Fruit fly (Drosophila melanogaster): ENCODE data around the gene CG33965.

CG33965 gene

dm6 chr3L:1232582-1232981, at the start of gene CG33965:
CG33965 (plus strand) TSS chr3L:1232882.
- no peak for TF ChIP-seq ey (GFP tag; optimal IDR thresholded peaks at IDR 0.05)

dm6 chr3L:1183467-1183866, 49.2 kb upstream of the CG33965 start:
- peak; percentile 30 for TF ChIP-seq ey (GFP tag; optimal IDR thresholded peaks at IDR 0.05)
- peak in 1 of 2 experiments; percentile 31 for TF ChIP-seq foxo (GFP tag; optimal IDR thresholded peaks at IDR 0.05)
- no peak for TF ChIP-seq sage (GFP tag; optimal IDR thresholded peaks at IDR 0.05)
- TF ChIP-seq Dif (GFP tag; optimal IDR thresholded peaks at IDR 0.05; ENCODE audit: partially characterized antibody) = no peak
- peak; percentile 18 for TF ChIP-seq fru (GFP tag; optimal IDR thresholded peaks at IDR 0.05)
- TF ChIP-seq tai (GFP tag; optimal IDR thresholded peaks at IDR 0.05) = no peak
- no peak for TF ChIP-seq Mio (GFP tag; optimal IDR thresholded peaks at IDR 0.05)
- peak; percentile 10 for TF ChIP-seq rgr (GFP tag; optimal IDR thresholded peaks at IDR 0.05)
- peak; percentile 30 for TF ChIP-seq HLH106 (tag; optimal IDR thresholded peaks at IDR 0.05)
- TF ChIP-seq CrebA (GFP tag; optimal IDR thresholded peaks at IDR 0.05; ENCODE audit: borderline replicate concordance) = no peak
- TF ChIP-seq dmrt93B (GFP tag; optimal IDR thresholded peaks at IDR 0.05) = no peak

- no peak for TF ChIP-seq Rel (GFP tag; optimal IDR thresholded peaks at IDR 0.05)
- TF ChIP-seq Rel (tag; optimal IDR thresholded peaks at IDR 0.05) = peak; percentile 89
- no peak for TF ChIP-seq sv (GFP tag; optimal IDR thresholded peaks at IDR 0.05)
- TF ChIP-seq CrebA (GFP tag; optimal IDR thresholded peaks at IDR 0.05; ENCODE audit: borderline replicate concordance) = peak; percentile 17
- no peak for TF ChIP-seq Dif (GFP tag; optimal IDR thresholded peaks at IDR 0.05; ENCODE audit: partially characterized antibody)
- TF ChIP-seq woc (GFP tag; optimal IDR thresholded peaks at IDR 0.05) = no peak
- TF ChIP-seq pan (optimal IDR thresholded peaks at IDR 0.05) = no peak
- TF ChIP-seq Hnf4 (GFP tag; optimal IDR thresholded peaks at IDR 0.05) = peak; percentile 24
- no peak for TF ChIP-seq dmrt93B (GFP tag; optimal IDR thresholded peaks at IDR 0.05)
- no peak for TF ChIP-seq dl (GFP tag; optimal IDR thresholded peaks at IDR 0.05; ENCODE audit: insufficient read depth in 1 of 2, partially characterized antibody in 2 of 2)
- no peak for TF ChIP-seq sage (GFP tag; optimal IDR thresholded peaks at IDR 0.05)
These were observed 43.6 kb upstream of the CG33965 start, which contains the start of gene CG13912 for dm6 chr3L:1188936-1189659. CG13912 (plus strand) TSS chr3L:1189588.

- TF ChIP-seq GATAd (GFP tag; optimal IDR thresholded peaks at IDR 0.05) (no peak), jim (GFP tag; optimal IDR thresholded peaks at IDR 0.05) (no peak), dsf (GFP tag; optimal IDR thresholded peaks at IDR 0.05; ENCODE audit: borderline replicate concordance) (no peak), HLH106 (tag; optimal IDR thresholded peaks at IDR 0.05) (no peak), br (GFP tag; optimal IDR thresholded peaks at IDR 0.05) (no peak), Abd-B (GFP tag; optimal IDR thresholded peaks at IDR 0.05) (no peak), Hnf4 (GFP tag; optimal IDR thresholded peaks at IDR 0.05) (no peak), fru (GFP tag; optimal IDR thresholded peaks at IDR 0.05) (no peak), Hr83 (GFP tag; optimal IDR thresholded peaks at IDR 0.05; ENCODE audit: poor library complexity, severe bottlenecking) (no peak), tai (GFP tag; optimal IDR thresholded peaks at IDR 0.05) (no peak), foxo (GFP tag; optimal IDR thresholded peaks at IDR 0.05) (no peak), N (GFP tag; optimal IDR thresholded peaks at IDR 0.05) (no peak), Jra (GFP tag; optimal IDR thresholded peaks at IDR 0.05) (no peak), ey (GFP tag; optimal IDR thresholded peaks at IDR 0.05) (no peak)
These were observed 39.4 kb upstream of the CG33965 start, which contains the start of gene Trhn for dm6 chr3L:1193123-1193844. Trhn (minus strand) TSS chr3L:1193173.

- TF ChIP-seq br (GFP tag; optimal IDR thresholded peaks at IDR 0.05) = no peak
- no peak for TF ChIP-seq dl (GFP tag; optimal IDR thresholded peaks at IDR 0.05; ENCODE audit: insufficient read depth in 1 of 2, partially characterized antibody in 2 of 2)
- no peak for TF ChIP-seq woc (GFP tag; optimal IDR thresholded peaks at IDR 0.05)
- no peak for TF ChIP-seq N (GFP tag; optimal IDR thresholded peaks at IDR 0.05)
- TF ChIP-seq Rel (GFP tag; optimal IDR thresholded peaks at IDR 0.05) = no peak
- TF ChIP-seq Rel (tag; optimal IDR thresholded peaks at IDR 0.05) = no peak
- no peak for TF ChIP-seq ey (GFP tag; optimal IDR thresholded peaks at IDR 0.05)
- TF ChIP-seq Mio (GFP tag; optimal IDR thresholded peaks at IDR 0.05) = no peak
- no peak for TF ChIP-seq rgr (GFP tag; optimal IDR thresholded peaks at IDR 0.05)
- TF ChIP-seq fru (GFP tag; optimal IDR thresholded peaks at IDR 0.05) = no peak
- TF ChIP-seq Sp1 (GFP tag; optimal IDR thresholded peaks at IDR 0.05) = no peak
- no peak for TF ChIP-seq Hr83 (GFP tag; optimal IDR thresholded peaks at IDR 0.05; ENCODE audit: poor library complexity, severe bottlenecking)
- no peak for TF ChIP-seq pan (optimal IDR thresholded peaks at IDR 0.05)
- no peak for TF ChIP-seq Hr78 (GFP tag; optimal IDR thresholded peaks at IDR 0.05)
- TF ChIP-seq OdsH (GFP tag; optimal IDR thresholded peaks at IDR 0.05) = no peak
- no peak for TF ChIP-seq brk (GFP tag; optimal IDR thresholded peaks at IDR 0.05)
- TF ChIP-seq CrebA (GFP tag; optimal IDR thresholded peaks at IDR 0.05; ENCODE audit: borderline replicate concordance) = no peak
These were observed 37.5 kb upstream of the CG33965 start, which contains the start of gene LysX for dm6 chr3L:1195202-1195601. LysX (minus strand) TSS chr3L:1195302.
